Fruit fly (Drosophila melanogaster): ENCODE results near the gene BBS8.

The BBS8 gene

dm6 chr2L:422573-422972 is at the start of gene BBS8:
TSS of gene BBS8 (plus strand) at chr2L:422873.
- TF ChIP-seq CG8478 (optimal IDR thresholded peaks at IDR 0.05) (no peak), CTCF (optimal IDR thresholded peaks at IDR 0.05) (no peak)

DNA sequence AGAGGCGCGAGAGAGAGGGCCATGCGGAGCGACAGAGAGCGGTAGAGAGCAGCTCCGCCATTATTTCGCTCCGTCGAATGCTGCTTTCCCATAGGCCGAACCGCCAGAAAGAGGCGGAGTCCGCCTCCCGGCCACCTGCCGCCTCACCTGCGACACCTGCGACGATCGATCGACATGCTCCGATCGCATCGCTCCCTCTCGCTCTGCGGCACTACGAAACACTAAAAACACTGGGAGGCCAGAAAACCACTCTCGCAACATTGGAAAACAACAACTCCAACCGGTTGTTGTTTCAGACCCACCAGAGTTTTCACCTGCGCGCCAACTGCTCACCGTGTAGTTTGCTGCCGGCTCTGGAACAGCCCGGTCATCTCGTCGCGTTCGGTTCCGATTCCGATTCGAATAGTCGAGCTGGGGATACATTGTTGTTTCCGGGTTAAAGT is 44.9 kb upstream of the BBS8 start, which contains the start of gene al:
Gene al (plus strand): TSS at position 333 of the 443 bp plus-strand sequence.
- TF ChIP-seq CTCF (optimal IDR thresholded peaks at IDR 0.05) (no peak), CG8478 (optimal IDR thresholded peaks at IDR 0.05) (no peak)

dm6 chr2L:378815-379440 is 43.7 kb upstream of the BBS8 start:
- TF ChIP-seq CG8478 (optimal IDR thresholded peaks at IDR 0.05) (no peak), CTCF (optimal IDR thresholded peaks at IDR 0.05) (no peak)

DNA sequence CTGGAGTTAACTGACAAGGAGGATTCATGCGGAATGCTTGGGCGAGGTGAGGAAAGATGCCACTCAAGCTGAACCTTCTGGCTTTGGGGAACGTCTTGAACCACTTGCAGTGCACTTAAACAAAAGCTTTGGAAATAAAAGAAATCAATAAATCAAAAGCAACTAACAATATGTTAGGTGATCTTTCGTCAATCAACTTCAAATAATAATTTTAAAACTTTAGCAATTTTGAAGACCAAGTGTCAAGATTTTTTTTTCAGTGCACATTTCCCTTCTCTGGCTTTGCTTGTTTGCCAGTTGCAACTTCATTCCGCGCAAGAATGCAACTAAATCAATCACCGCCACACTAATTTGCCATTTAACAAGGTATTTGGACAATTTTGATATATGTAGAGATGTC is 39.9 kb upstream of the BBS8 start:
- TF ChIP-seq CTCF (optimal IDR thresholded peaks at IDR 0.05), result no peak
- TF ChIP-seq CG8478 (optimal IDR thresholded peaks at IDR 0.05), result no peak

dm6 chr2L:390509-390908 is 32.2 kb upstream of the BBS8 start:
- TF ChIP-seq CG8478 (optimal IDR thresholded peaks at IDR 0.05) (no peak), CTCF (optimal IDR thresholded peaks at IDR 0.05) (no peak)

DNA sequence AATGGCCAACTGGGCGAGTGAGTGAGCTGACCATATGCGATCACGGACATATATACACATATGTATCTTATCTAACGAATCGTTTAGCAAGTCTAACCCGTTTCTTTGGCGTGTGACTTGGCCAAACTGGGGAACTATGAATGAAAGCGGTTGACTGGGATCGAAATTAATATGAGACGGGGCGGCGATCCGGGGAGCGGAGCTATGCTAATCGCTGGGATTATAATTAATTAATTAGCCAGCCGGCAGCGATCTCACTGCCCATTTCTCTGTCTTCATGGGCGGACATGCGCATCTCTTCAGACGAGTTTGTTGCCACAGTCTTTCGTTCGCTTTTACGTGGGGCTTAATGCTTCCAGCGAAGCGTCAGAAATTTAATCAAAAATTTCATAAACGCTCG is 30.1 kb upstream of the BBS8 start:
- TF ChIP-seq CTCF (optimal IDR thresholded peaks at IDR 0.05) (no peak), CG8478 (optimal IDR thresholded peaks at IDR 0.05) (no peak)

DNA sequence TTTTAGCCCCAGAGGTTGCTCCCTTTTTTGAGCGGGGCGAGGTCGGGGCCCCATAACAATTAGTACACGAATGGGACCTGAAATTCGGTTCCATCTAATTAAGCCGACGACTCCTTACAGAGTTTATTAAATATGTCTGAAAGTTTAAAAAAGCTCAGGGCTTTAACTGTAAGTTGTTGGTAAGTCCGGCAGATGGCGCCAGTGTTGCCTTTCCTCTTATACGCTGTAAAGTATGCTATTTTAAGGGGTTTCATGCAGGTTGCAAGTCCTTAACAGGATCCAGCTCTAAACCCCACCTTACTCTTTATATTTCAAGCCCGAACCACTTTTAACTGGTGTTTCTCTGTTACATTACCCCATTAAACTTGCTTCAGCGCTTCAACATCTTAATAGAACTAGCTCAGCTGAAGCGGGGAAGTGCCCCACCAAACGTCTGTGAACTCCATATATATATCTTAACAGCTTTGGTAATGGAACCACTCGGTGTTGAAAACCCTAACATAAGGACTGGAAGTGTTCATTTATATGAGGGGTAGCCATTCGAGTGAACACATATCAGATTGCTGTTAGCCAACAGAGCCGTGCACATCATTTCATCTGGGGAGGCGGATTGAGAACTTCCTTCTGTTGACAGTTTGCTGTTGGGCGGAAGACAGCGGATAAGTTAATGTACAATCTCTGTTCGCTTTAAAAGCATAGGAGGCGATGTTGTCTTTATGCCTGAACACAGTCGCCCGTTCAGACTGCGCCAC is 27.1 kb upstream of the BBS8 start:
- TF ChIP-seq CTCF (optimal IDR thresholded peaks at IDR 0.05), result peak; percentile 83 to 86
- TF ChIP-seq CG8478 (optimal IDR thresholded peaks at IDR 0.05), result no peak

DNA sequence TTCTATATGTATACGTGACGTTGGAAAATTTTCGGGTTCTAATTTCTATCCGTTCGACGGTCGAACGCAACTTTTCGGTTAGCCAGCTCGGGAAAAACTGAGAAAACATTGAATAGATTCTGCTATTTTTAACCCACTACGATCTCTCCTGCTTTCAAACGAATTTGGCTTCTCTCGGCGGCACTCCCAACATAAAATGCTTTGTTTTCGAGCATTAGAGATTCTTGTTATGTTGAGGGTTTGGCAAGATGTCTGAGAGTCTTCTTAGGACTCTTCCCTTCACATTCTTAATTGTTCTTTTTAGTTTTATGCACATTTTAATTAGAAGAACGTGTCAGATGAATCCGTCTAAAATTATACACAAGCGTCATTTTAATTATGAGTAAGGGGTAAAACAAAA is 20.6 kb upstream of the BBS8 start, which contains the start of gene CG4213:
Gene CG4213 (minus strand): TSS at position 101 of the 400 bp plus-strand sequence.
- no peak for TF ChIP-seq CG8478 (optimal IDR thresholded peaks at IDR 0.05)
- TF ChIP-seq CTCF (optimal IDR thresholded peaks at IDR 0.05), result no peak

dm6 chr2L:403627-404575 is 18.8 kb upstream of the BBS8 start, which contains the start of gene Polr1B:
TSS of gene Polr1B (plus strand) at chr2L:404285.
- TF ChIP-seq CG8478 (optimal IDR thresholded peaks at IDR 0.05) (no peak), CTCF (optimal IDR thresholded peaks at IDR 0.05) (peak; percentile 77 to 85)

DNA sequence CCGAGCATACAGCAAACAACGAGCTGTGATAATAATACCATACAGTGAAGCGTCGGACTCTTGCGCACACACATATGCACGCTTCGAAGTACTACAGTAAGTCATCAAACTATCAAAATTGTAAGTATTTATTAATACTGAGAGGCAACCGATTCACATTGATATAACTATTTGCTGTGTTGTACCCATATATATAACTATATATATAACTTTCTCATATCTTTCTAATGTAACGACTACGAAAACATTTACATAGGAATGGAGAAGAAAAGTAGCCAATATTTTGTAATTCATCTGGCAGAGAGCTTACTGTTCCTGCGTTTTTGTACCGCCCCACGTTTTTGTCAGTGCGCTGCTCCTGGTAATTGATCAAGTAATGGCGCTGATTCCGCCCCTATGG is 9.7 kb upstream of the BBS8 start:
- TF ChIP-seq CG8478 (optimal IDR thresholded peaks at IDR 0.05) (no peak), CTCF (optimal IDR thresholded peaks at IDR 0.05) (no peak)

DNA sequence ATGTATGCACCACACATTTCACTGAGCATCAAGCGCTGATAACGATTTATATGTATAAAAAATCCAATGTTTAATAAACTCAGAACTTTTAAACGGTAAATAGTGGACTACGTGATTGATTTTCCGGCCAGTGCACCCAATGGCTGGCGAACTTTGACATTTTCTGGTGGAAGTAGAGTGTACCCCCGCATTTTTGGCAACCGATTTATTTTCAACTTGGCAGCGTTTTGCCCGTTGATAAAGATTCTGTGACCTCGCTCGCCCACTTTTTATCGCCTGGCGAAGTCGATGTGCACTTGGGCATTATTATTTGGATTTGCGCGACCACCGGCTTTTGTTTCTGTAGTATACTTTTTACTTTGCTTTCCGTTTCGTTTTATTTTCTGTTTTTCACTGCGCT is 8.8 kb upstream of the BBS8 start:
- TF ChIP-seq CTCF (optimal IDR thresholded peaks at IDR 0.05), result no peak
- TF ChIP-seq CG8478 (optimal IDR thresholded peaks at IDR 0.05), result no peak

DNA sequence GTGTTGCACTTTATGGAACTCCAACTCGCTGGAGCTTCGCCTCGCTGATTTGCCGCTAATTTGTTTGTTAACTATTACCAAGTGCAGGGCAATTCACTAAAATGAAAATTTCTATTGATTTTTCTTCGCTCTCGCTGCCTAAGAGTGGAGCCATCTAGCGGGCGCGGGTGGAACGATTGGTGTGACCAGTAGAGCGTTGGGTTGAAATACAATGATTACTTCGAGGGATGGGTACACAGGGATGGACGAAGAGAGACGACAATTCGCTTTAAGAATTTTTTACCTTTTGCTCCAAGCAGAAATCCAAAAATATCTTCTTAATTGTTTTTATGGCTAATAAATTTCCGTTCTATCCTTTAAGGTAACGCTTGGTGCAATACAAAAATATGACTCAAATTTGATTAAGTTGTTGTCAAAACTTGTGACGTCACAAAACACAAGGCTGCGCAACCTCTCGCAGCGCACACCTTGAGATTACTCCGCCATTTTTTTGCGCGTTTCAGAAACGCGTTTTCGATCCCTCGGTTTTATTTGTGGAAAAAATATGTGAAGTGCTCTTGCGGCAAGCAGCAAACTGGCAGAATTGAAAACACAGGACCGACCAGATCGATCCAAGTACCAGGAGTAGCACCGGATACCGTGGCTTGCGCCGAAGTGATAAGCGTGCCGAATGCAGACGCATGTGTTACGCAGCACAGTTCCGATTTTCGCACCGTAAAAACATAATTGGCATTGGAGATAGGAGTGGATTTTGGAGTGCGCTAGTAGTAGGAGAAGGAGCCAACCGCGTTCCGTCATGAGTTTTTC is 7.9 kb upstream of the BBS8 start, which contains the start of the genes AP-2alpha and ebi:
Gene AP-2alpha (minus strand): TSS at position 185 of the 807 bp plus-strand sequence.
Gene ebi (plus strand): TSS at position 475 of the 807 bp plus-strand sequence.
- TF ChIP-seq CG8478 (optimal IDR thresholded peaks at IDR 0.05) (no peak), CTCF (optimal IDR thresholded peaks at IDR 0.05) (peak; percentile 89)

dm6 chr2L:419620-420184 is 3.0 kb upstream of the BBS8 start, which contains the start of the genes CG13690 and RpLP1:
TSS of gene CG13690 (minus strand) at chr2L:419652.
TSS of gene RpLP1 (plus strand) at chr2L:419952.
- TF ChIP-seq CTCF (optimal IDR thresholded peaks at IDR 0.05), result peak in 1 of 2 experiments; percentile 9
- no peak for TF ChIP-seq CG8478 (optimal IDR thresholded peaks at IDR 0.05)

Data from S2 (cell line).